Worm (Caenorhabditis elegans) whole organism, L3 larva: Measurements from ENCODE around the gene meg-1.
A peak's percentile ranks its signal among the peaks of the same experiment; 100 is the strongest.

Experiments used
- ZK546.5 ChIP-seq: sonication (generic microtip); optimal IDR thresholded peaks from 2 replicates; lab custom pipeline; 2017; ENCODE audit warnings: missing biosample characterization, missing genetic modification characterization
- egl-27 ChIP-seq: sonication (generic microtip); optimal IDR thresholded peaks from 4 replicates; lab custom pipeline; 2017; ENCODE audit warnings: missing biosample characterization, missing genetic modification reagents, missing genetic modification characterization
- elt-2 ChIP-seq: sonication (generic microtip); optimal IDR thresholded peaks from 2 replicates; lab custom pipeline; 2016; ENCODE audit warnings: missing genetic modification reagents, mild to moderate bottlenecking, missing genetic modification characterization, missing compliant biosample characterization
- fos-1 ChIP-seq: fragments of 150-350 bp; optimal IDR thresholded peaks from 2 replicates; lab custom pipeline; 2014; ENCODE audit warnings: missing biosample characterization, missing genetic modification characterization
- mdl-1 ChIP-seq: fragments of 150-350 bp; optimal IDR thresholded peaks from 2 replicates; lab custom pipeline; 2014; ENCODE audit warnings: missing biosample characterization, missing genetic modification characterization
- nhr-237 ChIP-seq: fragments of 150-350 bp; optimal IDR thresholded peaks from 2 replicates; lab custom pipeline; 2014; ENCODE audit warnings: missing biosample characterization, missing genetic modification characterization
- nhr-77 ChIP-seq: fragments of 150-350 bp; optimal IDR thresholded peaks from 2 replicates; lab custom pipeline; 2014; ENCODE audit warnings: missing biosample characterization, missing genetic modification characterization
- pqm-1 ChIP-seq: fragments of 150-350 bp; optimal IDR thresholded peaks from 2 replicates; lab custom pipeline; 2017; ENCODE audit warnings: missing biosample characterization, missing genetic modification characterization, inconsistent platforms
- skn-1 ChIP-seq: fragments of 150-350 bp; optimal IDR thresholded peaks from 2 replicates; lab custom pipeline; 2014; ENCODE audit warnings: missing biosample characterization, missing genetic modification characterization
- unc-62 ChIP-seq: fragments of 150-350 bp; sonication (generic microtip); optimal IDR thresholded peaks from 4 replicates; lab custom pipeline; 2014; ENCODE audit warnings: missing biosample characterization, missing genetic modification reagents, missing genetic modification characterization
- zag-1 ChIP-seq: fragments of 150-350 bp; optimal IDR thresholded peaks from 2 replicates; lab custom pipeline; 2014; ENCODE audit warnings: missing biosample characterization, missing genetic modification characterization

ce11 chrX:13941296-13941695 is 11.9 kb upstream of the meg-1 start:
- no peak for TF ChIP-seq fos-1 (tag; lab: Kevin White, UChicago)
- peak; percentile 28 for TF ChIP-seq unc-62
- no peak for TF ChIP-seq skn-1
- TF ChIP-seq nhr-77: no peak
- TF ChIP-seq elt-2 (tag; lab: Kevin White, UChicago): no peak
- no peak for TF ChIP-seq nhr-237 (tag; lab: Kevin White, UChicago)
- no peak for TF ChIP-seq egl-27 (tag; lab: Kevin White, UChicago)
- TF ChIP-seq pqm-1 (tag; lab: Kevin White, UChicago): no peak
- TF ChIP-seq mdl-1: no peak
- TF ChIP-seq ZK546.5 (tag; lab: Kevin White, UChicago): no peak
- TF ChIP-seq zag-1 (tag; lab: Kevin White, UChicago): no peak
